Worm (Caenorhabditis elegans) whole organism, L2 larva: Measurements from ENCODE around the gene mrpl-32.

ENCODE experiments used
- blmp-1 ChIP-seq: sonication (generic microtip); optimal IDR thresholded peaks from 2 replicates; lab custom pipeline; 2017; ENCODE audit warnings: missing genetic modification characterization, mild to moderate bottlenecking, missing compliant biosample characterization, antibody characterized with exemption, moderate library complexity; ENCODE audit not compliant: insufficient read depth
- egl-27 ChIP-seq: sonication (generic microtip); optimal IDR thresholded peaks from 3 replicates; lab custom pipeline; 2017; ENCODE audit warnings: missing biosample characterization, missing genetic modification reagents, missing genetic modification characterization
- gmeb-1 ChIP-seq: fragments of 150-350 bp; optimal IDR thresholded peaks from 2 replicates; lab custom pipeline; 2014; ENCODE audit warnings: missing biosample characterization, missing genetic modification characterization
- lin-13 ChIP-seq: fragments of 150-350 bp; optimal IDR thresholded peaks from 2 replicates; lab custom pipeline; 2014; ENCODE audit warnings: missing biosample characterization, missing genetic modification reagents, missing genetic modification characterization
- mdl-1 ChIP-seq, 2 experiments: fragments of 150-350 bp in 1 of 2; sonication (generic microtip) in 1 of 2; optimal IDR thresholded peaks; 2 replicates each; lab custom pipeline; 2017; ENCODE audit warnings: missing biosample characterization in 2 of 2, missing genetic modification characterization in 2 of 2
- nhr-11 ChIP-seq: fragments of 150-350 bp; optimal IDR thresholded peaks from 2 replicates; lab custom pipeline; 2014; ENCODE audit warnings: missing biosample characterization, missing genetic modification characterization
- nhr-237 ChIP-seq: fragments of 150-350 bp; optimal IDR thresholded peaks from 2 replicates; lab custom pipeline; 2014; ENCODE audit warnings: missing biosample characterization, missing genetic modification characterization
- nhr-25 ChIP-seq: fragments of 150-350 bp; sonication (generic microtip); optimal IDR thresholded peaks from 3 replicates; lab custom pipeline; 2014; ENCODE audit warnings: missing biosample characterization, missing genetic modification characterization
- snpc-4 ChIP-seq: fragments of 150-350 bp; optimal IDR thresholded peaks from 2 replicates; lab custom pipeline; 2014; ENCODE audit warnings: missing biosample characterization, missing genetic modification characterization
- unc-39 ChIP-seq: fragments of 150-350 bp; optimal IDR thresholded peaks from 2 replicates; lab custom pipeline; 2014; ENCODE audit warnings: missing biosample characterization, missing genetic modification characterization
- unc-55 ChIP-seq: fragments of 150-350 bp; sonication (generic microtip); optimal IDR thresholded peaks from 3 replicates; lab custom pipeline; 2014; ENCODE audit warnings: missing biosample characterization, missing genetic modification reagents, missing genetic modification characterization
- unc-62 ChIP-seq: fragments of 150-350 bp; optimal IDR thresholded peaks from 2 replicates; lab custom pipeline; 2014; ENCODE audit warnings: missing biosample characterization, missing genetic modification reagents, missing genetic modification characterization
- zag-1 ChIP-seq: fragments of 150-350 bp; optimal IDR thresholded peaks from 2 replicates; lab custom pipeline; 2014; ENCODE audit warnings: missing biosample characterization, missing genetic modification characterization

DNA sequence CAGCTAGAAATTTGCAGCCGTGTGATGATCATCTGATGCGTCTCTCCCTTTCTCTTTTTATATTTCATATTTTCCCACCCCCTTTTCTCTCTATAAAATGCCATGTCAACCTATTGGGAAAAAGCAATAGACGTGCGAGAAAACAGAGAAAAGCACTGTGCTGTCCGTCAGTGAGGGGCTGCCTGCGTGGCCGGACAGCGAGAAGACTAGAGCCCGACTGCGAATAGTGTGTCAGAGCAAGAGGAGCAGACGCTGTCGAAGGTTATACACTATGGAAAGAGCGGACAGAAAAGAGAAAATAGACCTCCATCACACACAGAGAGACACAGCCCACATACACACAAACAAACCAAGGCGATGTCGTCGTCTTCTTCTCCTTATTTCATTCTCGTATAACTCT is 24.5 kb upstream of the mrpl-32 start:
- TF ChIP-seq snpc-4 (no peak), mdl-1 (tag; optimal IDR thresholded peaks at IDR 0.05; lab: Kevin White, UChicago) (peak in 1 of 2 experiments; percentile 13), unc-62 (GFP tag; lab: Kevin White, UChicago) (no peak), nhr-25 (tag; lab: Kevin White, UChicago) (peak; percentile 74), unc-39 (no peak), nhr-237 (tag; lab: Kevin White, UChicago) (no peak), zag-1 (tag; lab: Kevin White, UChicago) (no peak), lin-13 (no peak), unc-55 (peak; percentile 56), egl-27 (no peak), gmeb-1 (tag; lab: Kevin White, UChicago) (peak; percentile 60), nhr-11 (tag; lab: Kevin White, UChicago) (no peak), blmp-1 (tag; lab: Kevin White, UChicago) (peak; percentile 55)
